Worm (Caenorhabditis elegans): ENCODE measurements around the gene Y39B6A.13.
A peak's percentile ranks its signal among the peaks of the same experiment; 100 is the strongest.

Y39B6A.13 gene

ce11 chrV:19119260-19119659 lies at the start of gene Y39B6A.13:
Gene Y39B6A.13 (minus strand): TSS chrV:19119425.
- TF ChIP-seq lsy-2 (tag; optimal IDR thresholded peaks at IDR 0.05) (peak; percentile 17), ces-1 (GFP tag; optimal IDR thresholded peaks at IDR 0.05) (peak; percentile 86), pha-4 (tag; optimal IDR thresholded peaks at IDR 0.05) (peak; percentile 12), lin-13 (tag; optimal IDR thresholded peaks at IDR 0.05) (peak; percentile 3), unc-39 (tag; optimal IDR thresholded peaks at IDR 0.05) (no peak)

- TF ChIP-seq drap-1 (GFP tag; optimal IDR thresholded peaks at IDR 0.05) (no peak), sem-2 (GFP tag; optimal IDR thresholded peaks at IDR 0.05) (no peak), nhr-237 (tag; optimal IDR thresholded peaks at IDR 0.05) (no peak), pha-4 (tag; optimal IDR thresholded peaks at IDR 0.05) (no peak), zip-8 (tag; optimal IDR thresholded peaks at IDR 0.05) (no peak), ceh-43 (GFP tag; optimal IDR thresholded peaks at IDR 0.05) (no peak), ham-2 (GFP tag; optimal IDR thresholded peaks at IDR 0.05) (no peak), elt-1 (tag; optimal IDR thresholded peaks at IDR 0.05; ENCODE audit: borderline replicate concordance, insufficient read depth) (no peak), mab-5 (tag; optimal IDR thresholded peaks at IDR 0.05) (no peak), ceh-83 (GFP tag; optimal IDR thresholded peaks at IDR 0.05) (no peak), cnd-1 (tag; optimal IDR thresholded peaks at IDR 0.05) (no peak), ces-1 (GFP tag; optimal IDR thresholded peaks at IDR 0.05) (no peak), flh-1 (GFP tag; optimal IDR thresholded peaks at IDR 0.05) (no peak), bed-3 (GFP tag; optimal IDR thresholded peaks at IDR 0.05) (no peak), nhr-28 (tag; optimal IDR thresholded peaks at IDR 0.05) (no peak)
These were observed 39.4 kb upstream of the Y39B6A.13 start, which contains the start of gene Y39B6A.5 for ce11 chrV:19158664-19159063. Gene Y39B6A.5 (minus strand): TSS chrV:19158877.

- no peak for TF ChIP-seq ceh-43 (GFP tag; optimal IDR thresholded peaks at IDR 0.05)
- TF ChIP-seq mls-2 (tag; optimal IDR thresholded peaks at IDR 0.05) = no peak
- no peak for TF ChIP-seq unc-120 (tag; optimal IDR thresholded peaks at IDR 0.05; ENCODE audit: poor library complexity, severe bottlenecking)
- TF ChIP-seq nhr-28 (tag; optimal IDR thresholded peaks at IDR 0.05) = no peak
- TF ChIP-seq drap-1 (GFP tag; optimal IDR thresholded peaks at IDR 0.05) = no peak
- TF ChIP-seq sem-2 (GFP tag; optimal IDR thresholded peaks at IDR 0.05) = no peak
- TF ChIP-seq blmp-1 (tag; optimal IDR thresholded peaks at IDR 0.05) = no peak
- no peak for TF ChIP-seq unc-62 (GFP tag; optimal IDR thresholded peaks at IDR 0.05)
These were observed 34.6 kb upstream of the Y39B6A.13 start, which contains the start of gene tsp-13 for ce11 chrV:19153806-19154205. Gene tsp-13 (plus strand): TSS chrV:19154106.

- TF ChIP-seq cnd-1 (tag; optimal IDR thresholded peaks at IDR 0.05) = no peak
- no peak for TF ChIP-seq ceh-39 (tag; optimal IDR thresholded peaks at IDR 0.05)
- TF ChIP-seq nhr-2 (tag; optimal IDR thresholded peaks at IDR 0.05) = peak; percentile 6
- no peak for TF ChIP-seq unc-120 (tag; optimal IDR thresholded peaks at IDR 0.05; ENCODE audit: poor library complexity, severe bottlenecking)
- TF ChIP-seq hlh-1 (tag; optimal IDR thresholded peaks at IDR 0.05) = no peak
- peak; percentile 47 for TF ChIP-seq pha-4 (tag; optimal IDR thresholded peaks at IDR 0.05)
These were observed 34.0 kb upstream of the Y39B6A.13 start for ce11 chrV:19153244-19153643.

- TF ChIP-seq mep-1 (tag; optimal IDR thresholded peaks at IDR 0.05) (no peak), mls-2 (tag; optimal IDR thresholded peaks at IDR 0.05) (no peak), zip-8 (tag; optimal IDR thresholded peaks at IDR 0.05) (no peak), M03D4.4 (tag; optimal IDR thresholded peaks at IDR 0.05) (no peak), unc-120 (tag; optimal IDR thresholded peaks at IDR 0.05; ENCODE audit: poor library complexity, severe bottlenecking) (no peak), hlh-1 (tag; optimal IDR thresholded peaks at IDR 0.05) (no peak), nhr-28 (tag; optimal IDR thresholded peaks at IDR 0.05) (no peak), nhr-12 (tag; optimal IDR thresholded peaks at IDR 0.05) (no peak)
These were observed 33.1 kb upstream of the Y39B6A.13 start, which contains the start of gene Y39B6A.69 for ce11 chrV:19152328-19152727. Gene Y39B6A.69 (minus strand): TSS chrV:19152428.

- no peak for TF ChIP-seq sem-2 (GFP tag; optimal IDR thresholded peaks at IDR 0.05)
- TF ChIP-seq unc-120 (tag; optimal IDR thresholded peaks at IDR 0.05; ENCODE audit: poor library complexity, severe bottlenecking) = no peak
- no peak for TF ChIP-seq drap-1 (GFP tag; optimal IDR thresholded peaks at IDR 0.05)
- no peak for TF ChIP-seq lsy-2 (tag; optimal IDR thresholded peaks at IDR 0.05)
- no peak for TF ChIP-seq lin-13 (tag; optimal IDR thresholded peaks at IDR 0.05)
- no peak for TF ChIP-seq zip-8 (tag; optimal IDR thresholded peaks at IDR 0.05)
- no peak for TF ChIP-seq unc-39 (tag; optimal IDR thresholded peaks at IDR 0.05)
- no peak for TF ChIP-seq nhr-76 (tag; optimal IDR thresholded peaks at IDR 0.05)
- no peak for TF ChIP-seq cnd-1 (tag; optimal IDR thresholded peaks at IDR 0.05)
- TF ChIP-seq mep-1 (tag; optimal IDR thresholded peaks at IDR 0.05) = no peak
These were observed 29.8 kb upstream of the Y39B6A.13 start, which contains the start of gene Y39B6A.7 for ce11 chrV:19149057-19149456. Gene Y39B6A.7 (minus strand): TSS chrV:19149157.

Data from whole organism, mixed stage, embryonic.